ENCODE assay signal across 4 worm cellular contexts in the genomic region with DNA sequence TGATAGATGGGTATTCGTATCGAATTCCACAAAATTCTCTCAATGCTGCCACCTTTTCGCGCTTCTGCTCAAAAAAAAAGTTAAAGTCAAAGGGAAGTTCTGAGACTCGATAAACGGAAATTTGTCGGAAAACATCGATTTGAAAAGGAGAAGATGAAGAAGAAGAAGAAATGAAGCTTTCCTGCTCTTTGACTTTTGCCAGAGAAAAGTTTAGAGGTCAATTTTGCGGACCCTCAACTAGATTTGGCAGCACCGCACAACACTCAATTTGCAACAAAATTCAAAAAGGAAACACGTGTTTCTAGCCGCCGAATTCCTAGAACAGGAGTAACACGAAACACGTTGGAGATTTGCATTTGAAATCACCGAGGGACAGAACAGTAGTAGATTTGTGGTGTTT.
TF ChIP-seq lines count a peak whose summit lies in the region.

No protein-coding gene starts in this region.

TF ChIP-seq in whole organism, L1 larva, 84 proteins besides CTCF, POLR2A, EP300 and RAD21:
- TF ChIP-seq fkh-10 (GFP tag; optimal IDR thresholded peaks at IDR 0.05; lab: Kevin White, UChicago) (peak; percentile 97), lin-14 (GFP tag; optimal IDR thresholded peaks at IDR 0.05; lab: Kevin White, UChicago) (peak; percentile 1), efl-1 (optimal IDR thresholded peaks at IDR 0.05; lab: Kevin White, UChicago) (no peak), efl-1 (GFP tag; optimal IDR thresholded peaks at IDR 0.05 in 1 of 2; lab: Kevin White, UChicago) (no peak), aly-2 (tag; optimal IDR thresholded peaks at IDR 0.05; lab: Kevin White, UChicago) (no peak), ceh-82 (tag; optimal IDR thresholded peaks at IDR 0.05; lab: Kevin White, UChicago) (no peak)
TF ChIP-seq in whole organism, L1 larva: peak in this region for 2.

TF ChIP-seq in whole organism, L3 larva, 47 proteins besides CTCF, POLR2A, EP300 and RAD21:
- TF ChIP-seq fkh-10 (GFP tag; optimal IDR thresholded peaks at IDR 0.05; lab: Kevin White, UChicago), result peak; percentile 82
- TF ChIP-seq egl-27 (tag; optimal IDR thresholded peaks at IDR 0.05; lab: Kevin White, UChicago), result no peak
- TF ChIP-seq ztf-11 (tag; optimal IDR thresholded peaks at IDR 0.05; lab: Kevin White, UChicago), result no peak

TF ChIP-seq in whole organism, L4 larva, 104 proteins besides CTCF, POLR2A, EP300 and RAD21:
- TF ChIP-seq lin-29 (GFP tag; IDR thresholded peaks at IDR 0.05; lab: Robert Waterston, UW) (no peak), unc-62 (GFP tag; optimal IDR thresholded peaks at IDR 0.05 in 1 of 2; lab: Kevin White, UChicago) (peak in 1 of 2 experiments; percentile 14), unc-62 (tag; optimal IDR thresholded peaks at IDR 0.05; lab: Kevin White, UChicago) (no peak), fkh-10 (GFP tag; optimal IDR thresholded peaks at IDR 0.05; lab: Kevin White, UChicago) (peak; percentile 95), madf-9 (GFP tag; conservative IDR thresholded peaks at IDR 0.05; lab: Robert Waterston, UW) (no peak), F44E2.7 (GFP tag; IDR thresholded peaks at IDR 0.05; lab: Robert Waterston, UW) (0 out of 2 replicates have a peak, but pooled peaks have one; percentile 38), ces-1 (GFP tag; optimal IDR thresholded peaks at IDR 0.05; lab: Kevin White, UChicago) (peak; percentile 20), egl-27 (tag; optimal IDR thresholded peaks at IDR 0.05; lab: Kevin White, UChicago) (no peak), duxl-1 (tag; optimal IDR thresholded peaks at IDR 0.05; lab: Kevin White, UChicago; ENCODE audit: poor library complexity) (no peak), ctbp-1 (GFP tag; IDR thresholded peaks at IDR 0.05; lab: Robert Waterston, UW) (0 out of 2 replicates have a peak, but pooled peaks have one; percentile 15), skn-1 (tag; optimal IDR thresholded peaks at IDR 0.05; lab: Kevin White, UChicago) (no peak), php-3 (GFP tag; IDR thresholded peaks at IDR 0.05; lab: Robert Waterston, UW) (no peak), lsy-2 (tag; optimal IDR thresholded peaks at IDR 0.05; lab: Kevin White, UChicago) (no peak), ceh-44 (GFP tag; IDR thresholded peaks at IDR 0.05; lab: Robert Waterston, UW) (no peak), daf-12 (tag; optimal IDR thresholded peaks at IDR 0.05; lab: Kevin White, UChicago) (no peak), F49E8.2 (tag; optimal IDR thresholded peaks at IDR 0.05; lab: Kevin White, UChicago; ENCODE audit: borderline replicate concordance) (no peak)

TF ChIP-seq in whole organism, mixed stage, embryonic, 35 proteins besides CTCF, POLR2A, EP300 and RAD21:
- TF ChIP-seq ces-1 (GFP tag; optimal IDR thresholded peaks at IDR 0.05; lab: Kevin White, UChicago) (peak; percentile 36), unc-39 (tag; optimal IDR thresholded peaks at IDR 0.05; lab: Kevin White, UChicago) (no peak), zip-8 (tag; optimal IDR thresholded peaks at IDR 0.05; lab: Kevin White, UChicago) (no peak)

Comparison
In these comparisons a context has a peak if more than half of its experiments do, and no peak if none do; other contexts are left out.
1. Of the 29 proteins assayed by ChIP-seq in both whole organism, L4 larva and whole organism, L1 larva: peak only in whole organism, L4 larva: ces-1; only in whole organism, L1 larva: none; in both: fkh-10; in neither: 26; mixed calls (peak in some experiments, not most) for 1.